Fruit fly (Drosophila melanogaster): ENCODE measurements around the gene Past1.
A peak's percentile ranks its signal among the peaks of the same experiment; 100 is the strongest.

Past1 gene

dm6 chr3R:12674041-12674623 is 23.0 kb upstream of the Past1 start, which contains the start of gene Gnmt (continued):
- TF ChIP-seq scrt (GFP tag; optimal IDR thresholded peaks at IDR 0.05) (no peak), trem (tag; optimal IDR thresholded peaks at IDR 0.05) (no peak), HmgD (GFP tag; optimal IDR thresholded peaks at IDR 0.05) (no peak), Awh (GFP tag; IDR thresholded peaks at IDR 0.05) (0 out of 2 replicates have a peak, but pooled peaks have one; percentile 7), CG9727 (GFP tag; optimal IDR thresholded peaks at IDR 0.05) (no peak), ash1 (GFP tag; optimal IDR thresholded peaks at IDR 0.05) (no peak), grn (GFP tag; optimal IDR thresholded peaks at IDR 0.05) (no peak), onecut (GFP tag; IDR thresholded peaks at IDR 0.05) (no peak), NC2α (GFP tag; optimal IDR thresholded peaks at IDR 0.05) (no peak), tll (GFP tag; optimal IDR thresholded peaks at IDR 0.05) (no peak), Bdp1 (GFP tag; optimal IDR thresholded peaks at IDR 0.05) (no peak), HLHmδ (GFP tag; optimal IDR thresholded peaks at IDR 0.05) (no peak), CG6272 (GFP tag; IDR thresholded peaks at IDR 0.05) (no peak), rib (GFP tag; IDR thresholded peaks at IDR 0.05) (no peak), CG17385 (GFP tag; optimal IDR thresholded peaks at IDR 0.05) (no peak), ase (GFP tag; IDR thresholded peaks at IDR 0.05) (no peak), CG9876 (GFP tag; optimal IDR thresholded peaks at IDR 0.05) (no peak), CG6654 (GFP tag; optimal IDR thresholded peaks at IDR 0.05) (no peak), schlank (tag; optimal IDR thresholded peaks at IDR 0.05) (no peak), pita (GFP tag; optimal IDR thresholded peaks at IDR 0.05) (no peak), CG3281 (GFP tag; optimal IDR thresholded peaks at IDR 0.05) (no peak), CG3065 (GFP tag; optimal IDR thresholded peaks at IDR 0.05) (no peak), CG1602 (GFP tag; optimal IDR thresholded peaks at IDR 0.05) (no peak), CkIIα-i1 (GFP tag; IDR thresholded peaks at IDR 0.05) (no peak), Myb (GFP tag; optimal IDR thresholded peaks at IDR 0.05) (no peak), CG8388 (GFP tag; optimal IDR thresholded peaks at IDR 0.05) (no peak), Spps (tag; optimal IDR thresholded peaks at IDR 0.05) (no peak), hth (optimal IDR thresholded peaks at IDR 0.05) (no peak), CG1024 (GFP tag; IDR thresholded peaks at IDR 0.05) (no peak), CG18262 (tag; optimal IDR thresholded peaks at IDR 0.05) (no peak), Nf-YB (GFP tag; optimal IDR thresholded peaks at IDR 0.05) (no peak), Abd-B (GFP tag; optimal IDR thresholded peaks at IDR 0.05) (no peak), CG1603 (tag; optimal IDR thresholded peaks at IDR 0.05) (no peak), CG18599 (GFP tag; optimal IDR thresholded peaks at IDR 0.05) (peak; percentile 70), pfk (GFP tag; optimal IDR thresholded peaks at IDR 0.05) (no peak), dmrt11E (tag; optimal IDR thresholded peaks at IDR 0.05) (no peak), BtbVII (GFP tag; optimal IDR thresholded peaks at IDR 0.05) (no peak), ro (GFP tag; IDR thresholded peaks at IDR 0.05) (no peak), Sox102F (GFP tag; optimal IDR thresholded peaks at IDR 0.05) (no peak), sug (tag; optimal IDR thresholded peaks at IDR 0.05) (peak; percentile 84), CG11696 (GFP tag; IDR thresholded peaks at IDR 0.05) (no peak), CG32532 (GFP tag; IDR thresholded peaks at IDR 0.05) (peak; percentile 33; the same call in 1 of the 2 replicates), nmo (GFP tag; optimal IDR thresholded peaks at IDR 0.05) (peak; percentile 5), CG4404 (GFP tag; IDR thresholded peaks at IDR 0.05) (no peak), nom (GFP tag; optimal IDR thresholded peaks at IDR 0.05) (no peak), org-1 (GFP tag; optimal IDR thresholded peaks at IDR 0.05) (no peak), CG10959 (GFP tag; IDR thresholded peaks at IDR 0.05) (no peak), zfh1 (GFP tag; IDR thresholded peaks at IDR 0.05) (no peak), CG17912 (GFP tag; optimal IDR thresholded peaks at IDR 0.05) (no peak), CG11723 (GFP tag; optimal IDR thresholded peaks at IDR 0.05) (no peak), bigmax (GFP tag; optimal IDR thresholded peaks at IDR 0.05) (no peak)

All from whole organism, embryonic.